Worm (Caenorhabditis elegans) whole organism, L4 larva: ENCODE results near the gene F53G2.3.

Source experiments
- ZK546.5 ChIP-seq, 2 experiments: sonication (generic microtip); optimal IDR thresholded peaks; 2 replicates each; lab custom pipeline; 2017; ENCODE audit warnings: missing biosample characterization in 2 of 2, missing genetic modification characterization in 2 of 2
- dmd-9 ChIP-seq: fragments of 200-800 bp; sonication (Bioruptor generic); IDR thresholded peaks from 2 replicates; pipeline ENCODE4 v1.3.6; 2022; ENCODE audit warnings: missing genetic modification reagents, missing genetic modification characterization, missing compliant biosample characterization
- lir-3 ChIP-seq: sonication (generic microtip); optimal IDR thresholded peaks from 2 replicates; lab custom pipeline; 2016; ENCODE audit warnings: mild to moderate bottlenecking, missing genetic modification characterization, missing compliant biosample characterization
- nhr-10 ChIP-seq: fragments of 150-350 bp; optimal IDR thresholded peaks from 2 replicates; lab custom pipeline; 2014; ENCODE audit warnings: missing biosample characterization, missing genetic modification characterization
- unc-39 ChIP-seq: sonication (generic microtip); optimal IDR thresholded peaks from 2 replicates; lab custom pipeline; 2017; ENCODE audit warnings: missing biosample characterization, missing genetic modification characterization

DNA sequence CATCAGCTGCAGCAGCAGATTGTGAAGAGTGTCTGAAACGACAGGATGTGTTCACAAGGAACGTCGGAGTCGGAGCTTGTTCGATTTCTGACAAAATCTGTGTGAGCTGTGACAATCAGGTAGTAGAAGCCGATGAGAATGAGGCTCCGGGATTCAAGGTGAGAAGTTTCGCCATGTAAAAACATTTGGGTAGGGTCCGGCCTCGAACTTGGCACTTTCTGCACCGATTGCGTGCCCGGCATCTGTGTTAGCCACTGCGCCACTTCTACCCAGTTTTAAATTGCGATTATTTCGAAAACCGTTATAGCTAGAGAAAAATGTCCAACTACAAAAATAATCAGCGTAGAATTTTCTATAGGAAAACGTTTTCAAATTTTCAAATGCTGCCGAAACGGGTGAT is 33.5 kb upstream of the F53G2.3 start:
- no peak for TF ChIP-seq dmd-9 (GFP tag; lab: Robert Waterston, UW)
- TF ChIP-seq ZK546.5 (tag; optimal IDR thresholded peaks at IDR 0.05; lab: Kevin White, UChicago), result no peak
- no peak for TF ChIP-seq unc-39 (tag; lab: Kevin White, UChicago)
- TF ChIP-seq lir-3 (tag; lab: Kevin White, UChicago), result no peak
- no peak for TF ChIP-seq nhr-10 (tag; lab: Kevin White, UChicago)
